Fruit fly (Drosophila melanogaster): Measurements from ENCODE around the gene RpL36A.
A peak's percentile ranks its signal among the peaks of the same experiment; 100 is the strongest.

The RpL36A gene

DNA sequence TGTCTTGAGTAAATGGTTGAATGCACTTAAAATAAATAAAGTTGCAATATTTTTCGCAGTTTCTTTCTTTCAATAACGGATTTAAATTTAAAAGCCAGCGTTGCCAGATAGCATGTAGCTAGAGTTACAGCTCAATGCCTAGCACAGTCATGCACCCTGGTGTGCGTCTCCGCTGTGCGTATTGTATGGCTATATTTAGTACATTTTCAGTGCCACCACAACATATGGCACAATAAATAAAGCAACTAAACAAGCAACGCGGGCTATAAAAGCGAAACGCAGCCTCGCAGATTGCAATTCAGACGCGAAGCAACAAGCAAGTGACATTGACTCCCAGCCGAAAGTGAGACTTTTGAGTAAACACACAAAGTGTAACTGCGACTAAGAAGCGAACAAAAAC, 44.1 kb downstream of the RpL36A start, which contains the start of gene Sirup (continued):
- TF ChIP-seq Sry-β (GFP tag; optimal IDR thresholded peaks at IDR 0.05) (no peak), crc (GFP tag; optimal IDR thresholded peaks at IDR 0.05) (no peak), ato (GFP tag; IDR thresholded peaks at IDR 0.05; ENCODE audit: partially characterized antibody) (no peak), z (GFP tag; IDR thresholded peaks at IDR 0.05) (no peak), MBD-R2 (GFP tag; IDR thresholded peaks at IDR 0.05) (peak; percentile 89), pzg (GFP tag; optimal IDR thresholded peaks at IDR 0.05) (peak; percentile 92), Atf3 (GFP tag; optimal IDR thresholded peaks at IDR 0.05) (no peak), fu2 (GFP tag; optimal IDR thresholded peaks at IDR 0.05) (no peak), klu (GFP tag; IDR thresholded peaks at IDR 0.05) (no peak), ems (GFP tag; optimal IDR thresholded peaks at IDR 0.05) (no peak), zfh1 (GFP tag; IDR thresholded peaks at IDR 0.05) (peak; percentile 15; the same call in 1 of the 3 replicates), lbe (GFP tag; optimal IDR thresholded peaks at IDR 0.05) (no peak), CG17829 (tag; optimal IDR thresholded peaks at IDR 0.05) (peak; percentile 20), Abd-B (GFP tag; optimal IDR thresholded peaks at IDR 0.05) (peak; percentile 85), CG32532 (GFP tag; IDR thresholded peaks at IDR 0.05) (0 out of 2 replicates have a peak, but pooled peaks have one; percentile 20), Hr3 (GFP tag; optimal IDR thresholded peaks at IDR 0.05) (no peak), Mrtf (GFP tag; IDR thresholded peaks at IDR 0.05) (no peak), Gug (GFP tag; IDR thresholded peaks at IDR 0.05) (no peak), stwl (tag; optimal IDR thresholded peaks at IDR 0.05) (peak; percentile 63), MESR4 (GFP tag; optimal IDR thresholded peaks at IDR 0.05) (peak; percentile 55), wek (GFP tag; optimal IDR thresholded peaks at IDR 0.05) (no peak), oc (tag; optimal IDR thresholded peaks at IDR 0.05) (no peak), ftz-f1 (GFP tag; optimal IDR thresholded peaks at IDR 0.05) (peak; percentile 2), unpg (GFP tag; optimal IDR thresholded peaks at IDR 0.05) (no peak), sr (GFP tag; IDR thresholded peaks at IDR 0.05) (0 out of 3 replicates have a peak, but pooled peaks have one; percentile 15), Dek (tag; optimal IDR thresholded peaks at IDR 0.05) (peak; percentile 27), Hand (GFP tag; optimal IDR thresholded peaks at IDR 0.05) (no peak), CG43689 (GFP tag; IDR thresholded peaks at IDR 0.05) (no peak), en (GFP tag; optimal IDR thresholded peaks at IDR 0.05) (no peak), CG17802 (tag; optimal IDR thresholded peaks at IDR 0.05) (no peak), CG7357 (GFP tag; IDR thresholded peaks at IDR 0.05) (no peak), CG2120 (GFP tag; optimal IDR thresholded peaks at IDR 0.05) (no peak), phol (tag; optimal IDR thresholded peaks at IDR 0.05) (peak; percentile 49), dan (GFP tag; IDR thresholded peaks at IDR 0.05) (no peak), CG6813 (GFP tag; optimal IDR thresholded peaks at IDR 0.05) (no peak), Rx (GFP tag; IDR thresholded peaks at IDR 0.05) (no peak), CG14441 (GFP tag; IDR thresholded peaks at IDR 0.05) (0 out of 2 replicates have a peak, but pooled peaks have one; percentile 9), Adf1 (GFP tag; IDR thresholded peaks at IDR 0.05) (no peak), CG9817 (tag; optimal IDR thresholded peaks at IDR 0.05) (no peak), CG11695 (GFP tag; IDR thresholded peaks at IDR 0.05) (no peak), repo (GFP tag; optimal IDR thresholded peaks at IDR 0.05) (no peak), bbx (GFP tag; IDR thresholded peaks at IDR 0.05; ENCODE audit: partially characterized antibody) (peak; percentile 60), CG14667 (GFP tag; IDR thresholded peaks at IDR 0.05) (no peak), sima (GFP tag; optimal IDR thresholded peaks at IDR 0.05) (no peak), ERR (GFP tag; optimal IDR thresholded peaks at IDR 0.05) (peak; percentile 8), Ets97D (GFP tag; optimal IDR thresholded peaks at IDR 0.05) (peak; percentile 76), Hey (tag; optimal IDR thresholded peaks at IDR 0.05) (no peak), CG7745 (tag; optimal IDR thresholded peaks at IDR 0.05) (no peak), CG3995 (GFP tag; optimal IDR thresholded peaks at IDR 0.05) (no peak), gfzf (GFP tag; optimal IDR thresholded peaks at IDR 0.05) (peak; percentile 91), Lpt (GFP tag; optimal IDR thresholded peaks at IDR 0.05) (no peak), Six4 (GFP tag; optimal IDR thresholded peaks at IDR 0.05) (no peak)
